Worm (Caenorhabditis elegans) whole organism, mixed stage, embryonic: ENCODE results near the gene nlp-57.

Experiments
- ceh-83 ChIP-seq: fragments of 200-800 bp; sonication (Bioruptor generic); optimal IDR thresholded peaks from 2 replicates; lab custom pipeline; 2018; ENCODE audit warnings: mild to moderate bottlenecking, missing genetic modification characterization, missing compliant biosample characterization
- ces-1 ChIP-seq: fragments of 150-350 bp; optimal IDR thresholded peaks from 2 replicates; lab custom pipeline; 2014; ENCODE audit warnings: missing biosample characterization, missing genetic modification reagents, missing genetic modification characterization
- lin-13 ChIP-seq: fragments of 150-350 bp; optimal IDR thresholded peaks from 2 replicates; lab custom pipeline; 2014; ENCODE audit warnings: missing biosample characterization, missing genetic modification characterization
- nhr-76 ChIP-seq: sonication (generic microtip); optimal IDR thresholded peaks from 2 replicates; lab custom pipeline; 2017; ENCODE audit warnings: missing biosample characterization, missing genetic modification characterization
- unc-39 ChIP-seq: fragments of 150-350 bp; optimal IDR thresholded peaks from 2 replicates; lab custom pipeline; 2014; ENCODE audit warnings: missing biosample characterization, missing genetic modification characterization

DNA sequence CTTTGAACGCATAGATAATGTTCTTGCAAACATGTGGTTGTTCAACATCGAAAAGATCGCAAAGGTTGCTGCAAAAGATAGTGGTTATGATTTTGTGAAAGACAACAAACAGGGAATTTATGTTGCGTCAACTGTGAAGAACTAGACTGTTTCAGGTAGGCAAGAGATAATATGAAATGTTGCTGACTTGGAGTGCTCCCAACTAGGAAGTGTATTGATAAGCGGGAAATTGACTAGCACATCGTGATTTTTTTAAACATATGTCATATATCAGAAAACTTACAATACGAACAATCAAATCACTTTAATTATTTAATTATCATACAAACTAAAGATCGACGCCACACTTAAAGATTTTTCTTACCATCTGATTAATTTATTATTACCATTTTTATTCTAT, 6.4 kb downstream of the nlp-57 start:
- TF ChIP-seq lin-13 (tag; lab: Kevin White, UChicago) (no peak), ceh-83 (GFP tag; lab: Kevin White, UChicago) (no peak), ces-1 (no peak), nhr-76 (no peak), unc-39 (tag; lab: Kevin White, UChicago) (no peak)
